Worm (Caenorhabditis elegans) whole organism, young adult: Measurements from ENCODE around the gene crn-6.

Source experiments
- B0261.1 ChIP-seq: sonication (generic microtip); optimal IDR thresholded peaks from 2 replicates; lab custom pipeline; 2016; ENCODE audit warnings: mild to moderate bottlenecking, missing genetic modification characterization, moderate library complexity, missing compliant biosample characterization
- C06A6.2 ChIP-seq: fragments of 200-800 bp; sonication (Bioruptor generic); conservative IDR thresholded peaks from 2 replicates; pipeline ENCODE4 v1.3.6; 2022; ENCODE audit warnings: missing genetic modification characterization, missing compliant biosample characterization
- F22D6.2 ChIP-seq: sonication (generic microtip); optimal IDR thresholded peaks from 2 replicates; lab custom pipeline; 2016; ENCODE audit warnings: mild to moderate bottlenecking, missing genetic modification characterization, missing compliant biosample characterization
- F23B12.7 ChIP-seq: sonication (generic microtip); optimal IDR thresholded peaks from 2 replicates; lab custom pipeline; 2017; ENCODE audit warnings: missing genetic modification characterization, mild to moderate bottlenecking, missing compliant biosample characterization, antibody characterized with exemption, moderate library complexity; ENCODE audit not compliant: insufficient read depth
- F37B4.10 ChIP-seq: fragments of 200-800 bp; sonication (Bioruptor generic); IDR thresholded peaks from 2 replicates; pipeline ENCODE4 v1.3.6; 2022; ENCODE audit warnings: missing genetic modification characterization, missing compliant biosample characterization
- F49E8.2 ChIP-seq: sonication (generic microtip); optimal IDR thresholded peaks from 3 replicates; lab custom pipeline; 2017; ENCODE audit warnings: missing genetic modification characterization, mild to moderate bottlenecking, missing compliant biosample characterization, antibody characterized with exemption, moderate library complexity; ENCODE audit not compliant: insufficient read depth
- F55B11.4 ChIP-seq: sonication (generic microtip); optimal IDR thresholded peaks from 2 replicates; lab custom pipeline; 2016; ENCODE audit warnings: missing compliant biosample characterization, missing genetic modification characterization, borderline replicate concordance; ENCODE audit not compliant: insufficient read depth
- K12H6.12 ChIP-seq: fragments of 200-800 bp; sonication (Bioruptor generic); optimal IDR thresholded peaks from 2 replicates; lab custom pipeline; 2018; ENCODE audit warnings: mild to moderate bottlenecking, missing genetic modification characterization, missing compliant biosample characterization
- T07F8.4 ChIP-seq: sonication (generic microtip); optimal IDR thresholded peaks from 2 replicates; lab custom pipeline; 2016; ENCODE audit warnings: mild to moderate bottlenecking, missing genetic modification characterization, moderate library complexity, missing compliant biosample characterization
- Y53G8AR.9 ChIP-seq: fragments of 200-800 bp; sonication (Bioruptor generic); conservative IDR thresholded peaks from 2 replicates; pipeline ENCODE4 v1.3.6; 2022; ENCODE audit warnings: missing genetic modification reagents, missing genetic modification characterization, missing compliant biosample characterization
- Y67H2A.10 ChIP-seq: fragments of 200-800 bp; sonication (Bioruptor generic); conservative IDR thresholded peaks from 2 replicates; pipeline ENCODE4 v1.3.6; 2022; ENCODE audit warnings: missing genetic modification reagents, missing genetic modification characterization, missing compliant biosample characterization
- ama-1 ChIP-seq, 3 experiments: fragments of 150-350 bp in 1 of 3; sonication (generic microtip) in 2 of 3; optimal IDR thresholded peaks; 2 replicates each; lab custom pipeline; 2014 to 2018; ENCODE audit warnings: missing biosample characterization in 2 of 3, missing genetic modification characterization in 2 of 3, missing genetic modification reagents in 2 of 3
- aptf-2 ChIP-seq: fragments of 200-800 bp; sonication (Bioruptor generic); conservative IDR thresholded peaks from 2 replicates; pipeline ENCODE4 v1.3.6; 2022; ENCODE audit warnings: missing genetic modification reagents, missing genetic modification characterization, missing compliant biosample characterization
- athp-1 ChIP-seq: sonication (generic microtip); optimal IDR thresholded peaks from 2 replicates; lab custom pipeline; 2017; ENCODE audit warnings: mild to moderate bottlenecking, missing genetic modification characterization, missing compliant biosample characterization
- bed-2 ChIP-seq: fragments of 200-800 bp; sonication (Bioruptor generic); IDR thresholded peaks from 2 replicates; pipeline ENCODE4 v1.3.6; 2022; ENCODE audit warnings: missing genetic modification reagents, missing genetic modification characterization, missing compliant biosample characterization
- ccch-3 ChIP-seq: fragments of 200-800 bp; sonication (Bioruptor generic); optimal IDR thresholded peaks from 2 replicates; lab custom pipeline; 2018; ENCODE audit warnings: mild to moderate bottlenecking, missing genetic modification characterization, missing compliant biosample characterization
- cebp-1 ChIP-seq, 2 experiments: fragments of 200-800 bp in 1 of 2; sonication (Bioruptor generic) in 1 of 2; sonication (generic microtip) in 1 of 2; IDR thresholded peaks in 1 of 2; optimal IDR thresholded peaks in 1 of 2; 2 replicates each; pipeline versions ENCODE4 v1.3.6 to Lab custom; 2017 to 2022; ENCODE audit warnings: missing compliant biosample characterization in 2 of 2, missing genetic modification characterization in 2 of 2, mild to moderate bottlenecking in 1 of 2, missing genetic modification reagents in 1 of 2, moderate library complexity in 1 of 2
- cebp-2 ChIP-seq: fragments of 200-800 bp; sonication (Bioruptor generic); IDR thresholded peaks from 2 replicates; pipeline ENCODE4 v1.3.6; 2022; ENCODE audit warnings: missing genetic modification characterization, missing compliant biosample characterization
- ceh-27 ChIP-seq: fragments of 200-800 bp; sonication (Bioruptor generic); optimal IDR thresholded peaks from 2 replicates; lab custom pipeline; 2018; ENCODE audit warnings: mild to moderate bottlenecking, missing genetic modification characterization, moderate library complexity, missing compliant biosample characterization
- ceh-79 ChIP-seq: sonication (generic microtip); optimal IDR thresholded peaks from 2 replicates; lab custom pipeline; 2017; ENCODE audit warnings: mild to moderate bottlenecking, missing genetic modification characterization, missing compliant biosample characterization
- dox-1 ChIP-seq: fragments of 200-800 bp; sonication (Bioruptor generic); IDR thresholded peaks from 2 replicates; pipeline ENCODE4 v1.3.6; 2022; ENCODE audit warnings: missing genetic modification reagents, missing genetic modification characterization, missing compliant biosample characterization
- dpl-1 ChIP-seq: fragments of 150-350 bp; optimal IDR thresholded peaks from 2 replicates; lab custom pipeline; 2014; ENCODE audit warnings: missing biosample characterization, missing genetic modification reagents, missing genetic modification characterization
- egl-44 ChIP-seq: fragments of 200-800 bp; sonication (Bioruptor generic); IDR thresholded peaks from 2 replicates; pipeline ENCODE4 v1.3.6; 2022; ENCODE audit warnings: missing genetic modification reagents, missing genetic modification characterization, missing compliant biosample characterization
- gei-17 ChIP-seq: fragments of 200-800 bp; sonication (Bioruptor generic); optimal IDR thresholded peaks from 2 replicates; lab custom pipeline; 2018; ENCODE audit warnings: mild to moderate bottlenecking, missing genetic modification characterization, missing compliant biosample characterization
- hmg-20 ChIP-seq: fragments of 200-800 bp; sonication (Bioruptor generic); IDR thresholded peaks from 2 replicates; pipeline ENCODE4 v1.3.6; 2022; ENCODE audit warnings: missing genetic modification reagents, missing genetic modification characterization, missing compliant biosample characterization
- lin-35 ChIP-seq, 3 experiments: fragments of 150-350 bp in 2 of 3; sonication (generic microtip) in 1 of 3; optimal IDR thresholded peaks; 2 replicates each; lab custom pipeline; 2014 to 2018; ENCODE audit warnings: missing biosample characterization in 3 of 3, missing genetic modification characterization in 3 of 3, missing genetic modification reagents in 3 of 3
- lsy-27 ChIP-seq: sonication (generic microtip); optimal IDR thresholded peaks from 2 replicates; lab custom pipeline; 2017; ENCODE audit warnings: missing genetic modification characterization, mild to moderate bottlenecking, missing compliant biosample characterization, antibody characterized with exemption, missing genotype, borderline replicate concordance; ENCODE audit not compliant: insufficient read depth
- madf-8 ChIP-seq: fragments of 200-800 bp; sonication (Bioruptor generic); conservative IDR thresholded peaks from 2 replicates; pipeline ENCODE4 v1.3.6; 2022; ENCODE audit warnings: missing genetic modification reagents, missing genetic modification characterization, missing compliant biosample characterization
- mes-4 ChIP-seq: sonication (generic microtip); optimal IDR thresholded peaks from 2 replicates; lab custom pipeline; 2016; ENCODE audit warnings: missing genotype, missing genetic modification characterization, missing compliant biosample characterization
- mxl-1 ChIP-seq: sonication (generic microtip); optimal IDR thresholded peaks from 2 replicates; lab custom pipeline; 2016; ENCODE audit warnings: missing genetic modification characterization, missing compliant biosample characterization
- nfya-1 ChIP-seq: sonication (generic microtip); optimal IDR thresholded peaks from 2 replicates; lab custom pipeline; 2017; ENCODE audit warnings: antibody characterized with exemption, missing compliant biosample characterization, missing genetic modification characterization, borderline replicate concordance; ENCODE audit not compliant: insufficient read depth
- nhr-179 ChIP-seq: sonication (generic microtip); optimal IDR thresholded peaks from 2 replicates; lab custom pipeline; 2016; ENCODE audit warnings: mild to moderate bottlenecking, missing genetic modification characterization, missing compliant biosample characterization
- unc-130 ChIP-seq: sonication (generic microtip); optimal IDR thresholded peaks from 2 replicates; lab custom pipeline; 2016; ENCODE audit warnings: missing genetic modification reagents, missing genetic modification characterization, missing compliant biosample characterization
- unc-62 ChIP-seq: fragments of 150-350 bp; optimal IDR thresholded peaks from 2 replicates; lab custom pipeline; 2014; ENCODE audit warnings: missing biosample characterization, missing genetic modification reagents, missing genetic modification characterization
- zfh-2 ChIP-seq: fragments of 200-800 bp; sonication (Bioruptor generic); conservative IDR thresholded peaks from 2 replicates; pipeline ENCODE4 v1.3.6; 2022; ENCODE audit warnings: missing genetic modification reagents, missing genetic modification characterization, missing compliant biosample characterization
- zim-3 ChIP-seq: sonication (generic microtip); optimal IDR thresholded peaks from 2 replicates; lab custom pipeline; 2017; ENCODE audit warnings: mild to moderate bottlenecking, missing genetic modification characterization, moderate library complexity, missing compliant biosample characterization
- ztf-25 ChIP-seq: fragments of 200-800 bp; sonication (Bioruptor generic); IDR thresholded peaks from 2 replicates; pipeline ENCODE4 v1.3.6; 2022; ENCODE audit warnings: missing genetic modification reagents, missing genetic modification characterization, missing compliant biosample characterization
- ztf-26 ChIP-seq: sonication (generic microtip); optimal IDR thresholded peaks from 2 replicates; lab custom pipeline; 2017; ENCODE audit warnings: missing genetic modification characterization, missing compliant biosample characterization
- ztf-28 ChIP-seq: fragments of 200-800 bp; sonication (Bioruptor generic); IDR thresholded peaks from 2 replicates; pipeline ENCODE4 v1.3.6; 2022; ENCODE audit warnings: missing genetic modification reagents, missing genetic modification characterization, missing compliant biosample characterization

crn-6 gene

ce11 chrIII:9393114-9393780 lies 26.2 kb downstream of the crn-6 start, which contains the start of the genes gpr-2 and rgr-1 (continued):
- TF ChIP-seq aptf-2 (0 out of 2 replicates have a peak, but pooled peaks have one; percentile 44), Y53G8AR.9 (GFP tag; lab: Robert Waterston, UW) (peak; percentile 36; the same call in 1 of the 2 replicates), B0261.1 (tag; lab: Kevin White, UChicago) (no peak), bed-2 (GFP tag; lab: Robert Waterston, UW) (no peak), ztf-25 (GFP tag; lab: Robert Waterston, UW) (no peak), ztf-26 (tag; lab: Kevin White, UChicago) (no peak), F23B12.7 (tag; lab: Kevin White, UChicago) (no peak), ama-1 (optimal IDR thresholded peaks at IDR 0.05; lab: Kevin White, UChicago) (no peak), ama-1 (GFP tag; optimal IDR thresholded peaks at IDR 0.05; lab: Kevin White, UChicago) (no peak), gei-17 (GFP tag; lab: Kevin White, UChicago) (no peak), madf-8 (peak; percentile 96), K12H6.12 (no peak), Y67H2A.10 (GFP tag; lab: Robert Waterston, UW) (0 out of 2 replicates have a peak, but pooled peaks have one; percentile 37), athp-1 (no peak), dpl-1 (GFP tag; lab: Kevin White, UChicago) (peak; percentile 92), unc-62 (GFP tag; lab: Kevin White, UChicago) (no peak), ceh-27 (GFP tag; lab: Kevin White, UChicago) (no peak), dox-1 (peak; percentile 86), F55B11.4 (tag; lab: Kevin White, UChicago) (no peak), F37B4.10 (GFP tag; lab: Robert Waterston, UW) (no peak), ccch-3 (GFP tag; lab: Kevin White, UChicago) (no peak), egl-44 (GFP tag; lab: Robert Waterston, UW) (no peak), F22D6.2 (tag; lab: Kevin White, UChicago) (no peak), F49E8.2 (tag; lab: Kevin White, UChicago) (peak; percentile 68), cebp-1 (GFP tag; IDR thresholded peaks at IDR 0.05; lab: Robert Waterston, UW) (no peak), cebp-1 (tag; optimal IDR thresholded peaks at IDR 0.05; lab: Kevin White, UChicago) (no peak), C06A6.2 (GFP tag; lab: Robert Waterston, UW) (no peak), zfh-2 (GFP tag; lab: Robert Waterston, UW) (no peak), T07F8.4 (tag; lab: Kevin White, UChicago) (no peak), cebp-2 (GFP tag; lab: Robert Waterston, UW) (no peak), nfya-1 (tag; lab: Kevin White, UChicago) (no peak), ztf-28 (GFP tag; lab: Robert Waterston, UW) (no peak)

DNA sequence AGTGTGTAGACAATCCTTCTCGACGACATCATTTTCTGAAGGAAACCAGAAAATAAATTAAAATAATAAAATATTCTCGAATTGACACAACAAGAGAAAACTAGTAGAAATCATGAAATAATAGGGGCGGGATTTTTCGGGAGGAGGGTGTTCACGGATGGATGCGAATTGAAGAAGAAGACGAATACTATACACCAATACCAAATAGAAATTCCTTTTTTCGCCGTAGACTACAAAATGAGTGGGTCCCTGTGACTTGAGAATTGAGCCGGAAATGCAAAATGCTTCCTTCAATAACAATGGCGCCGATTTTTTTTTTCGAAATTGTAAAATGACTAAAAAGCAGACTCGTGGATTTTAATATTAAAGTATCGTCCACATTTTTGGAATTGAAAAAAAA lies 34.0 kb downstream of the crn-6 start, which contains the start of gene nlp-48:
Gene nlp-48, minus strand, starts transcription at position 101 of the 400 bp plus-strand sequence.
- no peak for TF ChIP-seq lin-35 (GFP tag; optimal IDR thresholded peaks at IDR 0.05; lab: Kevin White, UChicago)
- TF ChIP-seq C06A6.2 (GFP tag; lab: Robert Waterston, UW): no peak
- TF ChIP-seq ceh-79 (tag; lab: Kevin White, UChicago): no peak
- TF ChIP-seq athp-1: no peak
- no peak for TF ChIP-seq zim-3 (tag; lab: Kevin White, UChicago)
- no peak for TF ChIP-seq ztf-25 (GFP tag; lab: Robert Waterston, UW)
- no peak for TF ChIP-seq ztf-28 (GFP tag; lab: Robert Waterston, UW)
- TF ChIP-seq hmg-20: no peak
- no peak for TF ChIP-seq unc-130 (GFP tag; lab: Kevin White, UChicago)
- no peak for TF ChIP-seq bed-2 (GFP tag; lab: Robert Waterston, UW)
- no peak for TF ChIP-seq lsy-27
- TF ChIP-seq mxl-1 (tag; lab: Kevin White, UChicago): no peak
- no peak for TF ChIP-seq nhr-179 (tag; lab: Kevin White, UChicago)
- TF ChIP-seq mes-4: no peak
